Fruit fly (Drosophila melanogaster) whole organism, embryonic: ENCODE measurements around the gene CG2059.

ENCODE experiments used
- Aef1 ChIP-seq: fragments of 200-800 bp; sonication (Bioruptor generic); IDR thresholded peaks from 3 replicates; pipeline ENCODE4 v1.3.6; 2022; ENCODE audit warnings: missing biosample characterization, missing genetic modification characterization
- Bgb ChIP-seq: fragments of 200-800 bp; sonication (Bioruptor generic); IDR thresholded peaks from 2 replicates; pipeline ENCODE4 v1.3.6; 2022; ENCODE audit warnings: missing biosample characterization, missing genetic modification characterization; ENCODE audit not compliant: partially characterized antibody
- CG10209 ChIP-seq: fragments of 200-800 bp; sonication (Bioruptor generic); optimal IDR thresholded peaks from 3 replicates; lab custom pipeline; 2017; ENCODE audit warnings: missing biosample characterization, mild to moderate bottlenecking, missing genetic modification characterization, missing genetic modification reagents
- CG13287 ChIP-seq: fragments of 200-800 bp; sonication (Bioruptor generic); IDR thresholded peaks from 2 replicates; pipeline ENCODE4 v1.3.6; 2022; ENCODE audit warnings: missing biosample characterization, missing genetic modification characterization; ENCODE audit not compliant: partially characterized antibody
- CG13424 ChIP-seq: fragments of 200-800 bp; sonication (Bioruptor generic); optimal IDR thresholded peaks from 2 replicates; lab custom pipeline; 2019; ENCODE audit warnings: missing biosample characterization, mild to moderate bottlenecking, missing genetic modification characterization, moderate library complexity
- CG13775 ChIP-seq: fragments of 200-800 bp; sonication (Bioruptor generic); optimal IDR thresholded peaks from 3 replicates; lab custom pipeline; 2017; ENCODE audit warnings: missing biosample characterization, mild to moderate bottlenecking, missing genetic modification characterization
- CG15011 ChIP-seq: fragments of 200-800 bp; sonication (Bioruptor generic); optimal IDR thresholded peaks from 3 replicates; lab custom pipeline; 2018; ENCODE audit warnings: missing biosample characterization, mild to moderate bottlenecking, missing genetic modification characterization
- CG15514 ChIP-seq: fragments of 200-800 bp; sonication (Bioruptor generic); optimal IDR thresholded peaks from 3 replicates; lab custom pipeline; 2017; ENCODE audit warnings: missing biosample characterization, missing genetic modification characterization, mild to moderate bottlenecking, moderate library complexity, missing genetic modification reagents
- CG15601 ChIP-seq: fragments of 200-800 bp; sonication (Bioruptor generic); optimal IDR thresholded peaks from 3 replicates; lab custom pipeline; 2019; ENCODE audit warnings: missing biosample characterization, mild to moderate bottlenecking, missing genetic modification characterization, moderate library complexity
- CG16863 ChIP-seq: fragments of 200-800 bp; sonication (Bioruptor generic); optimal IDR thresholded peaks from 3 replicates; lab custom pipeline; 2016; ENCODE audit warnings: missing biosample characterization, missing genetic modification characterization
- CG1832 ChIP-seq: fragments of 200-800 bp; sonication (Bioruptor generic); optimal IDR thresholded peaks from 2 replicates; lab custom pipeline; 2017; ENCODE audit warnings: missing biosample characterization, mild to moderate bottlenecking, missing genetic modification characterization, inconsistent platforms
- CG2202 ChIP-seq: fragments of 200-800 bp; sonication (Bioruptor generic); optimal IDR thresholded peaks from 2 replicates; lab custom pipeline; 2018; ENCODE audit warnings: missing biosample characterization, mild to moderate bottlenecking, missing genetic modification characterization
- CG30020 ChIP-seq: fragments of 200-800 bp; optimal IDR thresholded peaks from 2 replicates; lab custom pipeline; 2019; ENCODE audit warnings: missing biosample characterization, mild to moderate bottlenecking, missing genetic modification characterization, moderate library complexity
- CG30403 ChIP-seq: fragments of 200-800 bp; sonication (Bioruptor generic); optimal IDR thresholded peaks from 3 replicates; lab custom pipeline; 2016; ENCODE audit warnings: missing biosample characterization, missing genetic modification characterization
- CG3065 ChIP-seq: fragments of 200-800 bp; sonication (Bioruptor generic); optimal IDR thresholded peaks from 2 replicates; lab custom pipeline; 2016; ENCODE audit warnings: missing biosample characterization, missing genetic modification characterization
- CG31388 ChIP-seq: fragments of 200-800 bp; sonication (Bioruptor generic); optimal IDR thresholded peaks from 2 replicates; lab custom pipeline; 2016; ENCODE audit warnings: missing biosample characterization, missing genetic modification characterization
- CG33557 ChIP-seq: fragments of 200-800 bp; sonication (Bioruptor generic); optimal IDR thresholded peaks from 2 replicates; lab custom pipeline; 2019; ENCODE audit warnings: missing biosample characterization, mild to moderate bottlenecking, missing genetic modification characterization, moderate library complexity
- CG4707 ChIP-seq: fragments of 200-800 bp; sonication (Bioruptor generic); optimal IDR thresholded peaks from 2 replicates; lab custom pipeline; 2018; ENCODE audit warnings: missing biosample characterization, mild to moderate bottlenecking, missing genetic modification characterization, moderate library complexity
- CG4820 ChIP-seq: fragments of 200-800 bp; sonication (Bioruptor generic); optimal IDR thresholded peaks from 3 replicates; lab custom pipeline; 2016; ENCODE audit warnings: missing biosample characterization, missing genetic modification characterization
- CG8944 ChIP-seq: fragments of 200-800 bp; sonication (Bioruptor generic); optimal IDR thresholded peaks from 3 replicates; lab custom pipeline; 2016; ENCODE audit warnings: missing biosample characterization, missing genetic modification characterization
- CG9437 ChIP-seq: fragments of 200-800 bp; sonication (Bioruptor generic); optimal IDR thresholded peaks from 2 replicates; lab custom pipeline; 2018; ENCODE audit warnings: missing biosample characterization, mild to moderate bottlenecking, missing genetic modification characterization
- CrebB ChIP-seq: fragments of 200-800 bp; sonication (Bioruptor generic); optimal IDR thresholded peaks from 3 replicates; lab custom pipeline; 2018; ENCODE audit warnings: missing biosample characterization, mild to moderate bottlenecking, missing genetic modification characterization
- Gsc ChIP-seq: fragments of 200-800 bp; sonication (Bioruptor generic); IDR thresholded peaks from 2 replicates; pipeline ENCODE4 v1.3.6; 2022; ENCODE audit warnings: missing biosample characterization, missing genetic modification characterization
- HLH4C ChIP-seq: fragments of 200-800 bp; sonication (Bioruptor generic); IDR thresholded peaks from 3 replicates; pipeline ENCODE4 v1.3.6; 2022; ENCODE audit warnings: missing biosample characterization, missing genetic modification characterization; ENCODE audit not compliant: partially characterized antibody
- Hr3 ChIP-seq: fragments of 200-800 bp; sonication (Bioruptor generic); optimal IDR thresholded peaks from 3 replicates; lab custom pipeline; 2016; ENCODE audit warnings: missing biosample characterization, missing genetic modification characterization
- Hr39 ChIP-seq: fragments of >200 bp; optimal IDR thresholded peaks from 2 replicates; lab custom pipeline; 2017
- Lhr ChIP-seq: fragments of 200-800 bp; sonication (Bioruptor generic); optimal IDR thresholded peaks from 3 replicates; lab custom pipeline; 2017; ENCODE audit warnings: mild to moderate bottlenecking, missing biosample characterization, missing genetic modification reagents, missing genetic modification characterization
- Meics ChIP-seq: fragments of 200-800 bp; sonication (Bioruptor generic); optimal IDR thresholded peaks from 2 replicates; lab custom pipeline; 2017; ENCODE audit warnings: missing biosample characterization, mild to moderate bottlenecking, missing genetic modification characterization
- NK7.1 ChIP-seq: fragments of 200-800 bp; sonication (Bioruptor generic); optimal IDR thresholded peaks from 3 replicates; lab custom pipeline; 2016; ENCODE audit warnings: missing biosample characterization, missing genetic modification characterization
- NfI ChIP-seq: fragments of 200-800 bp; sonication (Bioruptor generic); optimal IDR thresholded peaks from 3 replicates; lab custom pipeline; 2018; ENCODE audit warnings: missing biosample characterization, mild to moderate bottlenecking, missing genetic modification characterization, moderate library complexity
- Oli ChIP-seq: fragments of 200-800 bp; sonication (Bioruptor generic); optimal IDR thresholded peaks from 2 replicates; lab custom pipeline; 2018; ENCODE audit warnings: missing biosample characterization, mild to moderate bottlenecking, missing genetic modification characterization, moderate library complexity
- ap ChIP-seq: fragments of 200-800 bp; sonication (Bioruptor generic); IDR thresholded peaks from 2 replicates; pipeline ENCODE4 v1.3.6; 2022; ENCODE audit warnings: missing biosample characterization, missing genetic modification characterization
- ash1 ChIP-seq: fragments of 200-800 bp; sonication (Bioruptor generic); optimal IDR thresholded peaks from 2 replicates; lab custom pipeline; 2018; ENCODE audit warnings: missing biosample characterization, mild to moderate bottlenecking, missing genetic modification characterization
- cg ChIP-seq: fragments of 200-800 bp; sonication (Bioruptor generic); optimal IDR thresholded peaks from 3 replicates; lab custom pipeline; 2019; ENCODE audit warnings: missing biosample characterization, mild to moderate bottlenecking, missing genetic modification characterization, moderate library complexity
- esg ChIP-seq: fragments of 200-800 bp; sonication (Bioruptor generic); conservative IDR thresholded peaks from 2 replicates; pipeline ENCODE4 v1.3.6; 2022; ENCODE audit warnings: missing biosample characterization, missing genetic modification characterization
- gcm ChIP-seq: fragments of 200-800 bp; sonication (Bioruptor generic); optimal IDR thresholded peaks from 2 replicates; lab custom pipeline; 2019; ENCODE audit warnings: missing biosample characterization, mild to moderate bottlenecking, missing genetic modification characterization, moderate library complexity
- grn ChIP-seq: fragments of 200-800 bp; sonication (Bioruptor generic); optimal IDR thresholded peaks from 3 replicates; lab custom pipeline; 2017; ENCODE audit warnings: missing biosample characterization, missing genetic modification characterization
- gsb-n ChIP-seq: fragments of 200-800 bp; sonication (Bioruptor generic); optimal IDR thresholded peaks from 3 replicates; lab custom pipeline; 2018; ENCODE audit warnings: missing biosample characterization, mild to moderate bottlenecking, missing genetic modification characterization
- lab ChIP-seq: fragments of 200-800 bp; sonication (Bioruptor generic); optimal IDR thresholded peaks from 3 replicates; lab custom pipeline; 2017; ENCODE audit warnings: missing biosample characterization, missing genetic modification characterization, mild to moderate bottlenecking, moderate library complexity, missing genetic modification reagents
- nerfin-1 ChIP-seq: fragments of 200-800 bp; sonication (Bioruptor generic); optimal IDR thresholded peaks from 3 replicates; lab custom pipeline; 2019; ENCODE audit warnings: missing biosample characterization, mild to moderate bottlenecking, missing genetic modification characterization, moderate library complexity
- oc ChIP-seq: fragments of 200-800 bp; sonication (Bioruptor generic); optimal IDR thresholded peaks from 2 replicates; lab custom pipeline; 2018; ENCODE audit warnings: missing biosample characterization, mild to moderate bottlenecking, missing genetic modification characterization, moderate library complexity
- pan ChIP-seq, 4 experiments: fragments of >200 bp in 3 of 4; fragments of 200-800 bp in 1 of 4; sonication (Bioruptor generic) in 1 of 4; optimal IDR thresholded peaks in 3 of 4; IDR thresholded peaks in 1 of 4; 2 replicates each; pipeline versions ENCODE4 v1.3.6 to Lab custom; 2017 to 2022; ENCODE audit warnings: missing biosample characterization in 2 of 4, missing genetic modification characterization in 2 of 4, mixed read lengths in 1 of 4
- pfk ChIP-seq: fragments of 200-800 bp; sonication (Bioruptor generic); optimal IDR thresholded peaks from 2 replicates; lab custom pipeline; 2018; ENCODE audit warnings: missing biosample characterization, mild to moderate bottlenecking, missing genetic modification characterization, moderate library complexity
- scrt ChIP-seq: fragments of 200-800 bp; sonication (Bioruptor generic); optimal IDR thresholded peaks from 2 replicates; lab custom pipeline; 2018; ENCODE audit warnings: missing biosample characterization, mild to moderate bottlenecking, missing genetic modification characterization, moderate library complexity
- slou ChIP-seq: fragments of 200-800 bp; sonication (Bioruptor generic); optimal IDR thresholded peaks from 3 replicates; lab custom pipeline; 2016; ENCODE audit warnings: missing biosample characterization, missing genetic modification characterization
- wor ChIP-seq: fragments of 200-800 bp; sonication (Bioruptor generic); IDR thresholded peaks from 2 replicates; pipeline ENCODE4 v1.3.6; 2022; ENCODE audit warnings: missing biosample characterization, missing genetic modification characterization
- zen ChIP-seq: fragments of 200-800 bp; sonication (Bioruptor generic); optimal IDR thresholded peaks from 3 replicates; lab custom pipeline; 2018; ENCODE audit warnings: missing biosample characterization, mild to moderate bottlenecking, missing genetic modification characterization, moderate library complexity

Gene CG2059

DNA sequence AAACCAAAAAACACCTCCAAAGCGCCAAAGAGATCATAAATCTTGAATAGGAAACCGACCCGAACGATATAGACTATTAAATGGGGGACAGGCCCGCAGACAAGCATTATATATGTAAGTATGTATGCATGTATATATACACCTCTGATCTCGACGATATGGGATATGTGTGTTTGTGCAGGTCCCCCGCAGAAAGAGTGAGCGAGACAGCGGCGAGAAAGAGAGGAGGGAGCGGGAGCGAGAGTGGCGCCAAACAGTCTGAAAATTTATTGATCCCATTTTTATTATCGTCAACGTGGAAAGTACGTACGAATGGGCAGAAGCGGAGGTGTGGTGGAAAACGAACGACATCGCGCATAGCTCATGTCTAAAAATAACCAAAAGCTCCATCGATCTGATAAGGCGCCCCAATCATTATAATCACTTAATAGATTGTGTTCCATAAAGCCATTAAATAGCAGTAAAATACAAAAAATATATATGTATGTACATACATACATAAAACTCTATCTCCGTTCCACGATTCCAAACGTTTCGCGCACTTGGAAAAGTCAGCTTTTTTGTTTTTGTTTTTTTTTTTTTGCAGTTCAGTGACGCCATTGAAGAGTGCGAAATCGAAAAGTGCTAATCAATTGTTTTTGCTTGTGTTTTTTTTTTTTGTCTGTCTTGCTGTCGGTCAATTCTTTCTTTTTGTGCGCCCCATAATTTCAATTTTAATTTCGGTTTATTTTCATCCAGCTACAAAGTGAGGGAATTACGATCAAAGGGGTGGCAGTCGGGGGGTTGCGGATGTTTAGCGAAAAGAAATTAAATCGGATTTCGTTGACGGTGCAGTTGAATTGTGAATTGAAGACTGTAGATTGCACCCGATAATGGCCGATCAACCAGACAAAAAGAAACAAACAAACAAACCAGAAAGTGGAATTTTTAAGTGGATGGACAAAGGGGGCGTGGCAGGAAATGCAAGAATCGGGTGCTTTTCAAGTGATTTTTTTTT is 31.4 kb downstream of the CG2059 start (continued):
- no peak for TF ChIP-seq CG15011 (GFP tag; lab: Kevin White, UChicago)
- TF ChIP-seq esg (GFP tag; lab: Robert Waterston, UW): no peak
- peak; percentile 86 for TF ChIP-seq grn
- TF ChIP-seq nerfin-1 (tag; lab: Kevin White, UChicago): no peak
- no peak for TF ChIP-seq CG31388 (GFP tag; lab: Kevin White, UChicago)
- peak; percentile 48 for TF ChIP-seq oc (tag; lab: Kevin White, UChicago)
- no peak for TF ChIP-seq CG8944
- TF ChIP-seq gcm (GFP tag; lab: Kevin White, UChicago): peak; percentile 38
- no peak for TF ChIP-seq CG3065
- TF ChIP-seq Gsc (GFP tag; lab: Robert Waterston, UW): no peak
- no peak for TF ChIP-seq CG13424 (tag; lab: Kevin White, UChicago)
- TF ChIP-seq pfk: peak; percentile 61
- no peak for TF ChIP-seq Hr3 (GFP tag; lab: Kevin White, UChicago)
- no peak for TF ChIP-seq CrebB (tag; lab: Kevin White, UChicago)
- no peak for TF ChIP-seq CG4707 (GFP tag; lab: Kevin White, UChicago)
- TF ChIP-seq CG16863: no peak
- TF ChIP-seq NK7.1 (GFP tag; lab: Kevin White, UChicago): no peak
- no peak for TF ChIP-seq pan (optimal IDR thresholded peaks at IDR 0.05; lab: Kevin White, UChicago)
- TF ChIP-seq pan (GFP tag; optimal IDR thresholded peaks at IDR 0.05 in 1 of 2, IDR thresholded peaks at IDR 0.05 in 1 of 2): no peak
- no peak for TF ChIP-seq CG33557
- no peak for TF ChIP-seq Oli (tag; lab: Kevin White, UChicago)
- TF ChIP-seq CG2202 (tag; lab: Kevin White, UChicago): no peak
- TF ChIP-seq CG15514 (GFP tag; lab: Kevin White, UChicago): no peak
- TF ChIP-seq Meics (GFP tag; lab: Kevin White, UChicago): no peak
- peak; percentile 81 for TF ChIP-seq cg (GFP tag; lab: Kevin White, UChicago)
- no peak for TF ChIP-seq CG15601
- TF ChIP-seq HLH4C (GFP tag; lab: Robert Waterston, UW): no peak
- TF ChIP-seq ap (GFP tag; lab: Robert Waterston, UW): no peak
- TF ChIP-seq wor (GFP tag; lab: Robert Waterston, UW): no peak
- TF ChIP-seq CG30020 (tag; lab: Kevin White, UChicago): no peak
- TF ChIP-seq zen (tag; lab: Kevin White, UChicago): no peak
- no peak for TF ChIP-seq CG4820 (GFP tag; lab: Kevin White, UChicago)
- no peak for TF ChIP-seq Lhr (GFP tag; lab: Kevin White, UChicago)
- TF ChIP-seq CG13287 (GFP tag; lab: Robert Waterston, UW): no peak
- TF ChIP-seq slou (GFP tag; lab: Kevin White, UChicago): no peak
- TF ChIP-seq gsb-n (tag; lab: Kevin White, UChicago): no peak
- TF ChIP-seq CG30403 (GFP tag; lab: Kevin White, UChicago): no peak
- TF ChIP-seq lab (GFP tag; lab: Kevin White, UChicago): peak; percentile 38
- no peak for TF ChIP-seq CG10209
- no peak for TF ChIP-seq CG9437 (GFP tag; lab: Kevin White, UChicago)
- TF ChIP-seq Aef1 (GFP tag; lab: Robert Waterston, UW): no peak
- TF ChIP-seq CG13775 (GFP tag; lab: Kevin White, UChicago): no peak
- no peak for TF ChIP-seq Hr39 (lab: Kevin White, UChicago)
- TF ChIP-seq CG1832 (GFP tag; lab: Kevin White, UChicago): peak; percentile 63
- TF ChIP-seq Bgb (GFP tag; lab: Robert Waterston, UW): peak; percentile 11; the same call in 1 of the 2 replicates
- no peak for TF ChIP-seq scrt (GFP tag; lab: Kevin White, UChicago)
- no peak for TF ChIP-seq ash1
- no peak for TF ChIP-seq NfI (GFP tag; lab: Kevin White, UChicago)
